Worm (Caenorhabditis elegans): ENCODE data around the gene spp-24.

DNA sequence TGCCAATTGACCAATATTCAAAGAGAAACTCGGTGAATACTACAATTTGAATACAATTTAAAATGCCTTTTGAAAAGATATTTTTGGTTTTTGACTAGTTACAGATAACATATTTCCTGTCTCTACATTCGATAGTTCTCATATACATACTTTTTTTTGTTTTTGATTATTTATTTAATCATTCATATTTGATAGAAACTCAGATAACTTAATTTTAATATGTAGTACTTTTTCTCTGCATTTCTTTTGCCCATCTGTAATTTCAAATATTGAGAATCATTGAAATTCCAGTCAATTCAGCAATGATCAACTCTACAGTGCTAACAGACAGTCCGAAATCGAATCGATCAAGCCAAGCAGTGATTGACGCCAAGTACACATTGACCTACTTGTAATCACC lies 21.7 kb upstream of the spp-24 start, which contains the start of gene C23H3.2:
- TF ChIP-seq lin-15B (tag; optimal IDR thresholded peaks at IDR 0.05) (no peak), pqm-1 (tag; optimal IDR thresholded peaks at IDR 0.05) (no peak), mdl-1 (tag; optimal IDR thresholded peaks at IDR 0.05) (no peak), unc-62 (GFP tag; optimal IDR thresholded peaks at IDR 0.05) (no peak), egl-5 (tag; optimal IDR thresholded peaks at IDR 0.05) (no peak), daf-12 (tag; optimal IDR thresholded peaks at IDR 0.05) (no peak), ama-1 (optimal IDR thresholded peaks at IDR 0.05) (no peak), pha-4 (tag; optimal IDR thresholded peaks at IDR 0.05) (no peak), sea-2 (GFP tag; optimal IDR thresholded peaks at IDR 0.05) (no peak), ZK546.5 (tag; optimal IDR thresholded peaks at IDR 0.05) (no peak), elt-3 (tag; optimal IDR thresholded peaks at IDR 0.05) (no peak)

Measured in whole organism, L3 larva.